Worm (Caenorhabditis elegans) whole organism, L2 larva: ENCODE measurements around the gene dmsr-1.

Experiments
- ZK546.5 ChIP-seq: sonication (generic microtip); optimal IDR thresholded peaks from 2 replicates; lab custom pipeline; 2017; ENCODE audit warnings: missing biosample characterization, missing genetic modification characterization
- ama-1 ChIP-seq: fragments of 150-350 bp; optimal IDR thresholded peaks from 2 replicates; lab custom pipeline; 2018; ENCODE audit warnings: inconsistent platforms
- blmp-1 ChIP-seq: sonication (generic microtip); optimal IDR thresholded peaks from 2 replicates; lab custom pipeline; 2017; ENCODE audit warnings: missing genetic modification characterization, mild to moderate bottlenecking, missing compliant biosample characterization, antibody characterized with exemption, moderate library complexity; ENCODE audit not compliant: insufficient read depth
- dmd-4 ChIP-seq: sonication (generic microtip); optimal IDR thresholded peaks from 2 replicates; lab custom pipeline; 2017; ENCODE audit warnings: missing biosample characterization, missing genetic modification characterization
- fos-1 ChIP-seq: fragments of 150-350 bp; optimal IDR thresholded peaks from 2 replicates; lab custom pipeline; 2014; ENCODE audit warnings: missing biosample characterization, missing genetic modification characterization
- lin-39 ChIP-seq: fragments of 150-350 bp; optimal IDR thresholded peaks from 2 replicates; lab custom pipeline; 2014; ENCODE audit warnings: missing biosample characterization, missing genetic modification reagents, missing genetic modification characterization
- mdl-1 ChIP-seq, 2 experiments: fragments of 150-350 bp in 1 of 2; sonication (generic microtip) in 1 of 2; optimal IDR thresholded peaks; 2 replicates each; lab custom pipeline; 2017; ENCODE audit warnings: missing biosample characterization in 2 of 2, missing genetic modification characterization in 2 of 2
- nhr-11 ChIP-seq: fragments of 150-350 bp; optimal IDR thresholded peaks from 2 replicates; lab custom pipeline; 2014; ENCODE audit warnings: missing biosample characterization, missing genetic modification characterization
- nhr-77 ChIP-seq: fragments of 150-350 bp; optimal IDR thresholded peaks from 2 replicates; lab custom pipeline; 2014; ENCODE audit warnings: missing biosample characterization, missing genetic modification characterization
- snpc-4 ChIP-seq: fragments of 150-350 bp; optimal IDR thresholded peaks from 2 replicates; lab custom pipeline; 2014; ENCODE audit warnings: missing biosample characterization, missing genetic modification characterization
- unc-39 ChIP-seq: fragments of 150-350 bp; optimal IDR thresholded peaks from 2 replicates; lab custom pipeline; 2014; ENCODE audit warnings: missing biosample characterization, missing genetic modification characterization
- unc-62 ChIP-seq: fragments of 150-350 bp; optimal IDR thresholded peaks from 2 replicates; lab custom pipeline; 2014; ENCODE audit warnings: missing biosample characterization, missing genetic modification reagents, missing genetic modification characterization
- zag-1 ChIP-seq: fragments of 150-350 bp; optimal IDR thresholded peaks from 2 replicates; lab custom pipeline; 2014; ENCODE audit warnings: missing biosample characterization, missing genetic modification characterization

DNA sequence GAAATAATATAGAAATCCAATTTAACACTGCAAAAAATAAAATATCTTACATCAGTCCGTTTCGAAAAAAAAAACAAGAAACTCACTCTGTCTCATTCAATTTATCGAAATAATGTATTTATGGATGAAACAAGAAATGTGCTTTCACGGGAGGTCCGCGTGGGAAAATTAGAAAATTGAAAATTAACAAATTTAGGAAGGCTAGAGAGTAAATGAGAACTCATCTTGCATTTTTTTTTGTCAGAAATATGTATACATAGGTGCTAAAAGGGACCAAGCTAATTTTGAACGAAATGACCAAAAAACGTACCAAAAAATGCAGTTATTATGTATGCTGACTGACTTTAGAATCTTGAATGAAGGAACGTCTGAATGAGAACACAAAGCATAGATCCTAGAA lies 14.0 kb upstream of the dmsr-1 start, which contains the start of gene T26H10.2:
- TF ChIP-seq mdl-1 (tag; optimal IDR thresholded peaks at IDR 0.05; lab: Kevin White, UChicago) (no peak), dmd-4 (tag; lab: Kevin White, UChicago) (no peak), nhr-11 (no peak), zag-1 (tag; lab: Kevin White, UChicago) (no peak), ama-1 (lab: Kevin White, UChicago) (no peak), nhr-77 (tag; lab: Kevin White, UChicago) (no peak), ZK546.5 (tag; lab: Kevin White, UChicago) (no peak), fos-1 (tag; lab: Kevin White, UChicago) (no peak), unc-62 (GFP tag; lab: Kevin White, UChicago) (no peak), blmp-1 (tag; lab: Kevin White, UChicago) (no peak), lin-39 (tag; lab: Kevin White, UChicago) (no peak), snpc-4 (tag; lab: Kevin White, UChicago) (no peak), unc-39 (tag; lab: Kevin White, UChicago) (no peak)
